Fruit fly (Drosophila melanogaster) whole organism, embryonic: ENCODE measurements around the gene Rnmt.
A peak's percentile ranks its signal among the peaks of the same experiment; 100 is the strongest.

ENCODE experiments used
- BEAF-32 ChIP-seq: fragments of 200-800 bp; sonication (Bioruptor generic); optimal IDR thresholded peaks from 3 replicates; lab custom pipeline; 2017; ENCODE audit warnings: missing biosample characterization, missing genetic modification characterization, mild to moderate bottlenecking, moderate library complexity, missing genetic modification reagents
- CG10431 ChIP-seq: fragments of 200-800 bp; sonication (Bioruptor generic); optimal IDR thresholded peaks from 3 replicates; lab custom pipeline; 2018; ENCODE audit warnings: missing biosample characterization, mild to moderate bottlenecking, missing genetic modification characterization
- CG11695 ChIP-seq: fragments of 200-800 bp; sonication (Bioruptor generic); IDR thresholded peaks from 3 replicates; pipeline ENCODE4 v1.3.6; 2022; ENCODE audit warnings: missing biosample characterization, missing genetic modification characterization
- CG12769 ChIP-seq: fragments of 200-800 bp; sonication (Bioruptor generic); optimal IDR thresholded peaks from 2 replicates; lab custom pipeline; 2019; ENCODE audit warnings: missing biosample characterization, mild to moderate bottlenecking, missing genetic modification characterization, moderate library complexity
- CG13894 ChIP-seq: fragments of 200-800 bp; sonication (Bioruptor generic); optimal IDR thresholded peaks from 3 replicates; lab custom pipeline; 2018; ENCODE audit warnings: missing biosample characterization, mild to moderate bottlenecking, missing genetic modification characterization, moderate library complexity
- CG15073 ChIP-seq: fragments of 200-800 bp; sonication (Bioruptor generic); optimal IDR thresholded peaks from 2 replicates; lab custom pipeline; 2016; ENCODE audit warnings: missing biosample characterization, missing genetic modification characterization
- CG15514 ChIP-seq: fragments of 200-800 bp; sonication (Bioruptor generic); optimal IDR thresholded peaks from 3 replicates; lab custom pipeline; 2017; ENCODE audit warnings: missing biosample characterization, missing genetic modification characterization, mild to moderate bottlenecking, moderate library complexity, missing genetic modification reagents
- CG17359 ChIP-seq: fragments of 200-800 bp; sonication (Bioruptor generic); optimal IDR thresholded peaks from 3 replicates; lab custom pipeline; 2018; ENCODE audit warnings: missing biosample characterization, mild to moderate bottlenecking, missing genetic modification characterization, moderate library complexity
- CG17612 ChIP-seq: fragments of 200-800 bp; sonication (Bioruptor generic); IDR thresholded peaks from 2 replicates; pipeline ENCODE4 v1.3.6; 2022; ENCODE audit warnings: missing biosample characterization, missing genetic modification characterization
- CG2129 ChIP-seq: fragments of 200-800 bp; sonication (Bioruptor generic); IDR thresholded peaks from 2 replicates; pipeline ENCODE4 v1.3.6; 2022; ENCODE audit warnings: missing biosample characterization, missing genetic modification characterization; ENCODE audit not compliant: partially characterized antibody
- CG32532 ChIP-seq: fragments of 200-800 bp; sonication (Bioruptor generic); IDR thresholded peaks from 2 replicates; pipeline ENCODE4 v1.3.6; 2022; ENCODE audit warnings: missing biosample characterization, missing genetic modification characterization
- CG32767 ChIP-seq: fragments of 200-800 bp; sonication (Bioruptor generic); IDR thresholded peaks from 2 replicates; pipeline ENCODE4 v1.3.6; 2022; ENCODE audit warnings: missing biosample characterization, missing genetic modification characterization
- CG34224 ChIP-seq: fragments of 200-800 bp; sonication (Bioruptor generic); IDR thresholded peaks from 3 replicates; pipeline ENCODE4 v1.3.6; 2022; ENCODE audit warnings: missing biosample characterization, missing genetic modification characterization; ENCODE audit not compliant: partially characterized antibody
- CG3726 ChIP-seq: fragments of 200-800 bp; sonication (Bioruptor generic); IDR thresholded peaks from 3 replicates; pipeline ENCODE4, ENCODE4 v1.3.6; 2022; ENCODE audit warnings: missing biosample characterization, missing genetic modification characterization
- CG3847 ChIP-seq: fragments of 200-800 bp; sonication (Bioruptor generic); IDR thresholded peaks from 2 replicates; pipeline ENCODE4 v1.3.6; 2022; ENCODE audit warnings: missing biosample characterization, missing genetic modification characterization
- CG4617 ChIP-seq: fragments of 200-800 bp; sonication (Bioruptor generic); optimal IDR thresholded peaks from 3 replicates; lab custom pipeline; 2016; ENCODE audit warnings: missing biosample characterization, missing genetic modification characterization, borderline replicate concordance
- CG5953 ChIP-seq: fragments of 200-800 bp; sonication (Bioruptor generic); IDR thresholded peaks from 2 replicates; pipeline ENCODE4 v1.3.6; 2022; ENCODE audit warnings: missing biosample characterization, missing genetic modification characterization
- CG6689 ChIP-seq: fragments of 200-800 bp; sonication (Bioruptor generic); IDR thresholded peaks from 2 replicates; pipeline ENCODE4 v1.3.6; 2022; ENCODE audit warnings: missing biosample characterization, missing genetic modification characterization
- CG7357 ChIP-seq: fragments of 200-800 bp; sonication (Bioruptor generic); IDR thresholded peaks from 3 replicates; pipeline ENCODE4 v1.3.6; 2022; ENCODE audit warnings: missing biosample characterization, missing genetic modification characterization
- CG8924 ChIP-seq: fragments of 200-800 bp; optimal IDR thresholded peaks from 3 replicates; lab custom pipeline; 2019; ENCODE audit warnings: missing biosample characterization, mild to moderate bottlenecking, missing genetic modification characterization, moderate library complexity
- CG8944 ChIP-seq: fragments of 200-800 bp; sonication (Bioruptor generic); optimal IDR thresholded peaks from 3 replicates; lab custom pipeline; 2016; ENCODE audit warnings: missing biosample characterization, missing genetic modification characterization
- CG9797 ChIP-seq: fragments of 200-800 bp; sonication (Bioruptor generic); optimal IDR thresholded peaks from 3 replicates; lab custom pipeline; 2018; ENCODE audit warnings: missing biosample characterization, mild to moderate bottlenecking, missing genetic modification characterization
- Dfd ChIP-seq, 2 experiments: fragments of >200 bp; optimal IDR thresholded peaks; 2 replicates each; lab custom pipeline; 2017; ENCODE audit warnings: missing biosample characterization in 2 of 2, missing genetic modification characterization in 2 of 2
- Dref ChIP-seq: fragments of 200-800 bp; sonication (Bioruptor generic); IDR thresholded peaks from 2 replicates; pipeline ENCODE4 v1.3.6; 2022; ENCODE audit warnings: missing biosample characterization, missing genetic modification characterization
- MBD-R2 ChIP-seq: fragments of 200-800 bp; sonication (Bioruptor generic); IDR thresholded peaks from 2 replicates; pipeline ENCODE4 v1.3.6; 2022; ENCODE audit warnings: missing biosample characterization, missing genetic modification characterization
- Poxn ChIP-seq: fragments of 200-800 bp; sonication (Bioruptor generic); IDR thresholded peaks from 2 replicates; pipeline ENCODE4 v1.3.6; 2022; ENCODE audit warnings: missing biosample characterization, missing genetic modification characterization
- Sry-δ ChIP-seq: fragments of 200-800 bp; sonication (Bioruptor generic); optimal IDR thresholded peaks from 2 replicates; lab custom pipeline; 2016; ENCODE audit warnings: missing biosample characterization, missing genetic modification characterization
- Ssrp ChIP-seq: fragments of 200-800 bp; sonication (Bioruptor generic); optimal IDR thresholded peaks from 2 replicates; lab custom pipeline; 2018; ENCODE audit warnings: missing biosample characterization, mild to moderate bottlenecking, missing genetic modification characterization, moderate library complexity
- Stat92E ChIP-seq, 3 experiments: fragments of >200 bp in 2 of 3; fragments of 200-800 bp in 1 of 3; sonication (Bioruptor generic) in 1 of 3; optimal IDR thresholded peaks; 2 replicates each; lab custom pipeline; 2017 to 2019; ENCODE audit warnings: missing biosample characterization in 3 of 3, missing genetic modification characterization in 3 of 3, mild to moderate bottlenecking in 1 of 3, moderate library complexity in 1 of 3
- Xrp1 ChIP-seq: fragments of 200-800 bp; sonication (Bioruptor generic); IDR thresholded peaks from 2 replicates; pipeline ENCODE4 v1.3.6; 2022; ENCODE audit warnings: missing biosample characterization, missing genetic modification characterization
- en ChIP-seq: fragments of 200-800 bp; sonication (Bioruptor generic); optimal IDR thresholded peaks from 2 replicates; lab custom pipeline; 2016; ENCODE audit warnings: missing biosample characterization, missing genetic modification characterization
- esg ChIP-seq: fragments of 200-800 bp; sonication (Bioruptor generic); conservative IDR thresholded peaks from 2 replicates; pipeline ENCODE4 v1.3.6; 2022; ENCODE audit warnings: missing biosample characterization, missing genetic modification characterization
- eve ChIP-seq, 2 experiments: fragments of >200 bp; optimal IDR thresholded peaks; 2 replicates each; lab custom pipeline; 2017; ENCODE audit warnings: missing biosample characterization in 2 of 2, missing genetic modification characterization in 2 of 2
- exex ChIP-seq: fragments of 200-800 bp; sonication (Bioruptor generic); optimal IDR thresholded peaks from 4 replicates; lab custom pipeline; 2018; ENCODE audit warnings: missing biosample characterization, mild to moderate bottlenecking, missing genetic modification characterization, moderate library complexity
- fd3F ChIP-seq: fragments of 200-800 bp; sonication (Bioruptor generic); optimal IDR thresholded peaks from 2 replicates; lab custom pipeline; 2018; ENCODE audit warnings: missing biosample characterization, mild to moderate bottlenecking, missing genetic modification characterization, moderate library complexity
- gce ChIP-seq: fragments of 200-800 bp; sonication (Bioruptor generic); IDR thresholded peaks from 3 replicates; pipeline ENCODE4 v1.3.6; 2022; ENCODE audit warnings: missing biosample characterization, missing genetic modification characterization
- her ChIP-seq: fragments of 200-800 bp; sonication (Bioruptor generic); optimal IDR thresholded peaks from 2 replicates; lab custom pipeline; 2016; ENCODE audit warnings: missing biosample characterization, missing genetic modification characterization
- kni ChIP-seq: fragments of 200-800 bp; sonication (Bioruptor generic); optimal IDR thresholded peaks from 3 replicates; lab custom pipeline; 2017; ENCODE audit warnings: mild to moderate bottlenecking, missing biosample characterization, missing genetic modification reagents, missing genetic modification characterization
- nerfin-2 ChIP-seq: fragments of 200-800 bp; sonication (Bioruptor generic); IDR thresholded peaks from 2 replicates; pipeline ENCODE4 v1.3.6; 2022; ENCODE audit warnings: missing biosample characterization, missing genetic modification characterization; ENCODE audit not compliant: partially characterized antibody
- nmo ChIP-seq: fragments of 200-800 bp; sonication (Bioruptor generic); optimal IDR thresholded peaks from 2 replicates; lab custom pipeline; 2018; ENCODE audit warnings: missing biosample characterization, mild to moderate bottlenecking, missing genetic modification characterization, moderate library complexity
- phol ChIP-seq: fragments of 200-800 bp; sonication (Bioruptor generic); optimal IDR thresholded peaks from 3 replicates; lab custom pipeline; 2018; ENCODE audit warnings: missing biosample characterization, mild to moderate bottlenecking, missing genetic modification characterization, moderate library complexity
- sd ChIP-seq: fragments of 200-800 bp; sonication (Bioruptor generic); optimal IDR thresholded peaks from 3 replicates; lab custom pipeline; 2018; ENCODE audit warnings: missing biosample characterization, mild to moderate bottlenecking, missing genetic modification characterization, moderate library complexity
- sens-2 ChIP-seq: fragments of 200-800 bp; sonication (Bioruptor generic); IDR thresholded peaks from 2 replicates; pipeline ENCODE4 v1.3.6; 2022; ENCODE audit warnings: missing biosample characterization, missing genetic modification characterization
- stc ChIP-seq: fragments of 200-800 bp; sonication (Bioruptor generic); IDR thresholded peaks from 2 replicates; pipeline ENCODE4 v1.3.6; 2022; ENCODE audit warnings: missing biosample characterization, missing genetic modification characterization
- sug ChIP-seq: fragments of 200-800 bp; optimal IDR thresholded peaks from 2 replicates; lab custom pipeline; 2019; ENCODE audit warnings: missing biosample characterization, mild to moderate bottlenecking, missing genetic modification characterization, moderate library complexity
- trem ChIP-seq: fragments of 200-800 bp; optimal IDR thresholded peaks from 3 replicates; lab custom pipeline; 2019; ENCODE audit warnings: missing biosample characterization, mild to moderate bottlenecking, missing genetic modification characterization, moderate library complexity
- ttk ChIP-seq: fragments of 200-800 bp; sonication (Bioruptor generic); IDR thresholded peaks from 2 replicates; pipeline ENCODE4 v2.1.2; 2022; ENCODE audit warnings: missing biosample characterization, missing genetic modification characterization
- wor ChIP-seq: fragments of 200-800 bp; sonication (Bioruptor generic); IDR thresholded peaks from 2 replicates; pipeline ENCODE4 v1.3.6; 2022; ENCODE audit warnings: missing biosample characterization, missing genetic modification characterization

The Rnmt gene

dm6 chr2L:15057225-15058117 lies 47.7 kb downstream of the Rnmt start, which contains the start of gene ck (continued):
- TF ChIP-seq trem (tag; lab: Kevin White, UChicago) (peak; percentile 61), Sry-δ (GFP tag; lab: Kevin White, UChicago) (peak; percentile 68), phol (tag; lab: Kevin White, UChicago) (peak; percentile 10), CG17359 (tag; lab: Kevin White, UChicago) (no peak), gce (GFP tag; lab: Robert Waterston, UW) (no peak), CG3847 (GFP tag; lab: Robert Waterston, UW) (peak; percentile 46; the same call in 1 of the 2 replicates), Dref (peak; percentile 85), CG15073 (no peak), CG32532 (no peak), CG6689 (GFP tag; lab: Robert Waterston, UW) (no peak), en (no peak), CG8944 (GFP tag; lab: Kevin White, UChicago) (no peak), CG8924 (tag; lab: Kevin White, UChicago) (peak; percentile 42), Xrp1 (GFP tag; lab: Robert Waterston, UW) (no peak), Dfd (GFP tag; optimal IDR thresholded peaks at IDR 0.05; lab: Kevin White, UChicago) (no peak), CG17612 (GFP tag; lab: Robert Waterston, UW) (no peak), stc (GFP tag; lab: Robert Waterston, UW) (peak; percentile 11; the same call in 1 of the 2 replicates), exex (tag; lab: Kevin White, UChicago) (peak; percentile 2), CG10431 (GFP tag; lab: Kevin White, UChicago) (no peak), CG3726 (GFP tag; lab: Robert Waterston, UW) (no peak), CG5953 (GFP tag; lab: Robert Waterston, UW) (no peak), CG7357 (no peak), esg (no peak), her (GFP tag; lab: Kevin White, UChicago) (no peak), sens-2 (GFP tag; lab: Robert Waterston, UW) (no peak), CG11695 (GFP tag; lab: Robert Waterston, UW) (no peak), kni (peak; percentile 69), CG9797 (GFP tag; lab: Kevin White, UChicago) (peak; percentile 96), Stat92E (GFP tag; optimal IDR thresholded peaks at IDR 0.05; lab: Kevin White, UChicago) (peak in 1 of 3 experiments; percentile 27), sd (tag; lab: Kevin White, UChicago) (peak; percentile 44), MBD-R2 (GFP tag; lab: Robert Waterston, UW) (peak; percentile 57), BEAF-32 (GFP tag; lab: Kevin White, UChicago) (peak; percentile 73), Poxn (GFP tag; lab: Robert Waterston, UW) (no peak), nerfin-2 (GFP tag; lab: Robert Waterston, UW) (peak; percentile 89), CG34224 (GFP tag; lab: Robert Waterston, UW) (peak; percentile 59), CG13894 (tag; lab: Kevin White, UChicago) (peak; percentile 23), sug (tag; lab: Kevin White, UChicago) (peak; percentile 46), CG15514 (GFP tag; lab: Kevin White, UChicago) (peak; percentile 50), CG4617 (GFP tag; lab: Kevin White, UChicago) (peak; percentile 13), CG12769 (tag; lab: Kevin White, UChicago) (peak; percentile 77), CG32767 (GFP tag; lab: Robert Waterston, UW) (no peak), nmo (peak; percentile 0), ttk (GFP tag; lab: Robert Waterston, UW) (no peak), eve (GFP tag; optimal IDR thresholded peaks at IDR 0.05; lab: Kevin White, UChicago) (no peak), wor (GFP tag; lab: Robert Waterston, UW) (no peak), fd3F (GFP tag; lab: Kevin White, UChicago) (no peak), Ssrp (tag; lab: Kevin White, UChicago) (no peak), CG2129 (GFP tag; lab: Robert Waterston, UW) (0 out of 2 replicates have a peak, but pooled peaks have one; percentile 20)
